Worm (Caenorhabditis elegans) whole organism, L2 larva: ENCODE data around the gene ddx-23.

Experiments used
- egl-27 ChIP-seq: sonication (generic microtip); optimal IDR thresholded peaks from 3 replicates; lab custom pipeline; 2017; ENCODE audit warnings: missing biosample characterization, missing genetic modification reagents, missing genetic modification characterization
- sma-3 ChIP-seq: sonication (generic microtip); optimal IDR thresholded peaks from 2 replicates; lab custom pipeline; 2016; ENCODE audit warnings: missing genetic modification reagents, missing genetic modification characterization, missing compliant biosample characterization

- no peak for TF ChIP-seq egl-27 (tag; lab: Kevin White, UChicago)
- no peak for TF ChIP-seq sma-3
These were observed 18.4 kb downstream of the ddx-23 start for ce11 chrIII:5834663-5835062.
